Worm (Caenorhabditis elegans): ENCODE results near the gene atg-4.2.

- TF ChIP-seq bed-2 (GFP tag; IDR thresholded peaks at IDR 0.05) (no peak), egl-44 (GFP tag; IDR thresholded peaks at IDR 0.05) (no peak), madf-8 (GFP tag; conservative IDR thresholded peaks at IDR 0.05) (peak; percentile 95), egl-18 (GFP tag; IDR thresholded peaks at IDR 0.05) (no peak), B0336.3 (GFP tag; IDR thresholded peaks at IDR 0.05) (no peak), ama-1 (optimal IDR thresholded peaks at IDR 0.05) (no peak), ama-1 (GFP tag; optimal IDR thresholded peaks at IDR 0.05) (no peak), F33H1.4 (GFP tag; IDR thresholded peaks at IDR 0.05) (peak; percentile 95), attf-6 (GFP tag; IDR thresholded peaks at IDR 0.05) (no peak)
Observed at ce11 chrIV:11695634-11696033, 27.8 kb downstream of the atg-4.2 start.
